Fruit fly (Drosophila melanogaster) S2 (cell line): ENCODE measurements around the gene CG42780.

Experiments
- CG8478 ChIP-seq: fragments of >200 bp; optimal IDR thresholded peaks from 2 replicates; lab custom pipeline; 2018
- CTCF ChIP-seq, 2 experiments: fragments of >200 bp; optimal IDR thresholded peaks; 2 replicates each; lab custom pipeline; 2018

DNA sequence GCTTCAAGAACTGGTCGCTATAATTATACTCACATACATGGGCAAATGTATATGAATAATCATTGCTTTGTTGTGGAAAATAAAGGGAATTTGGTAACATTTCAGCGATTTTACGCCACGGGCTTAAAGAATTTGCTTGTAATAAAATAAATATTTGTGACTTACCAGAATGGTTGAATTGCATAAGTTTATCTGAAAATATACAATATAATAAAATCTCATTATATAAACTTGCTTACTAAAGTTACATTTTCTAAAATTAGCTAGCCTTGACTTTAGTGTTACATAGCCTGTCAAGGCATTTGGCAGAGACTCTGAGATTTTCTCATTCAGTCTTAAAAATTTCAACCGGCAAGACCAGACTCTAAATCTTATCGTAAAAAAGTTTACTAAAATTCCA, 26.5 kb upstream of the CG42780 start, which contains the start of gene CG1999:
- no peak for TF ChIP-seq CG8478
- TF ChIP-seq CTCF (optimal IDR thresholded peaks at IDR 0.05; lab: Kevin White, UChicago), result no peak
